Worm (Caenorhabditis elegans) whole organism, mixed stage, embryonic: ENCODE measurements around the gene clik-1.

Experiments
- ces-1 ChIP-seq: fragments of 150-350 bp; optimal IDR thresholded peaks from 2 replicates; lab custom pipeline; 2014; ENCODE audit warnings: missing biosample characterization, missing genetic modification reagents, missing genetic modification characterization
- elt-1 ChIP-seq: sonication (generic microtip); optimal IDR thresholded peaks from 2 replicates; lab custom pipeline; 2017; ENCODE audit warnings: missing genetic modification characterization, mild to moderate bottlenecking, missing compliant biosample characterization, antibody characterized with exemption, moderate library complexity, borderline replicate concordance; ENCODE audit not compliant: insufficient read depth
- elt-3 ChIP-seq: fragments of 150-350 bp; optimal IDR thresholded peaks from 2 replicates; lab custom pipeline; 2014; ENCODE audit warnings: missing biosample characterization, missing genetic modification characterization
- lsy-2 ChIP-seq: fragments of 150-350 bp; optimal IDR thresholded peaks from 2 replicates; lab custom pipeline; 2014; ENCODE audit warnings: missing biosample characterization, missing genetic modification characterization
- pha-4 ChIP-seq: fragments of 150-350 bp; optimal IDR thresholded peaks from 2 replicates; lab custom pipeline; 2018; ENCODE audit warnings: missing biosample characterization, missing genetic modification reagents, missing genetic modification characterization
- sem-2 ChIP-seq: fragments of 200-800 bp; sonication (Bioruptor generic); optimal IDR thresholded peaks from 2 replicates; lab custom pipeline; 2018; ENCODE audit warnings: mild to moderate bottlenecking, missing genetic modification characterization, missing compliant biosample characterization
- unc-62 ChIP-seq: fragments of 150-350 bp; optimal IDR thresholded peaks from 2 replicates; lab custom pipeline; 2014; ENCODE audit warnings: missing biosample characterization, missing genetic modification reagents, missing genetic modification characterization

DNA sequence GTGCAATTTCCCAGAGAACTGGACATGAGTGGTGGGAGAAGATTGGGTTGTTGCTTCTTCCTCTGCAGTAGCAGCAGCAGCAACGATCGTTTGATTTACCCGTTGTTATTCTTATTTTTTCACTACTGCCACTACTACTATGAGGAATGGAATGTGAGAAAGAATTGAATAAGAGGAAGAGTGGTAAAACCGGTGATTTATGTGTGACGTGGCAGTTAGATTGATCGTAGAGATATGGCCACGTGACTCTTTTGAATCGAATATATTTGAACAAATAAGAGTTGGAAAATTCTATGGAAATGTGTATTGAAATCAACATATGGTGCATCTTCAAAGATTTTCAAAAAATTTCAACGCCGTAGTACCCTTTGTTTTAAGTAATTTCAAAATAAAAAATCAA is 27.7 kb upstream of the clik-1 start:
- TF ChIP-seq unc-62 (no peak), ces-1 (GFP tag; lab: Kevin White, UChicago) (no peak), sem-2 (GFP tag; lab: Kevin White, UChicago) (no peak), elt-1 (tag; lab: Kevin White, UChicago) (no peak), pha-4 (tag; lab: Kevin White, UChicago) (no peak), elt-3 (tag; lab: Kevin White, UChicago) (no peak), lsy-2 (tag; lab: Kevin White, UChicago) (no peak)
